Worm (Caenorhabditis elegans) whole organism, early embryonic: Measurements from ENCODE around the gene lgc-21.

Experiments used
- B0310.2 ChIP-seq: sonication (generic microtip); optimal IDR thresholded peaks from 2 replicates; lab custom pipeline; 2016; ENCODE audit warnings: mild to moderate bottlenecking, missing genetic modification characterization, missing compliant biosample characterization
- F13C5.2 ChIP-seq: sonication (generic microtip); optimal IDR thresholded peaks from 2 replicates; lab custom pipeline; 2017; ENCODE audit warnings: mild to moderate bottlenecking, missing genetic modification characterization, inconsistent platforms, missing compliant biosample characterization
- aly-1 ChIP-seq: sonication (generic microtip); optimal IDR thresholded peaks from 2 replicates; lab custom pipeline; 2016; ENCODE audit warnings: missing genetic modification characterization, missing compliant biosample characterization
- ama-1 ChIP-seq: fragments of 150-350 bp; optimal IDR thresholded peaks from 2 replicates; lab custom pipeline; 2014
- ceh-13 ChIP-seq: fragments of 200-800 bp; sonication (Bioruptor generic); optimal IDR thresholded peaks from 2 replicates; lab custom pipeline; 2018; ENCODE audit warnings: mild to moderate bottlenecking, missing genetic modification characterization, missing compliant biosample characterization
- ceh-36 ChIP-seq: sonication (generic microtip); optimal IDR thresholded peaks from 2 replicates; lab custom pipeline; 2016; ENCODE audit warnings: missing genetic modification characterization, inconsistent platforms, missing compliant biosample characterization
- ets-7 ChIP-seq: sonication (generic microtip); optimal IDR thresholded peaks from 2 replicates; lab custom pipeline; 2016; ENCODE audit warnings: missing genotype, missing genetic modification characterization, missing compliant biosample characterization
- flt-1 ChIP-seq: fragments of 200-800 bp; sonication (Bioruptor generic); IDR thresholded peaks from 2 replicates; pipeline ENCODE4 v1.3.6; 2022; ENCODE audit warnings: missing genetic modification characterization, missing compliant biosample characterization
- hmbx-1 ChIP-seq: sonication (generic microtip); optimal IDR thresholded peaks from 2 replicates; lab custom pipeline; 2016; ENCODE audit warnings: mild to moderate bottlenecking, missing genetic modification characterization, missing compliant biosample characterization
- hmg-4 ChIP-seq: fragments of 200-800 bp; sonication (Bioruptor generic); optimal IDR thresholded peaks from 2 replicates; lab custom pipeline; 2018; ENCODE audit warnings: mild to moderate bottlenecking, missing genetic modification characterization, missing compliant biosample characterization
- hnd-1 ChIP-seq: sonication (generic microtip); optimal IDR thresholded peaks from 2 replicates; lab custom pipeline; 2016; ENCODE audit warnings: missing genetic modification characterization, missing compliant biosample characterization
- pes-1 ChIP-seq: fragments of 200-800 bp; sonication (Bioruptor generic); IDR thresholded peaks from 2 replicates; pipeline ENCODE4 v1.3.6; 2022; ENCODE audit warnings: missing genetic modification reagents, missing genetic modification characterization, missing compliant biosample characterization
- scrt-1 ChIP-seq: fragments of 200-800 bp; sonication (Bioruptor generic); IDR thresholded peaks from 2 replicates; pipeline ENCODE4 v1.3.6; 2022; ENCODE audit warnings: missing genetic modification characterization, missing compliant biosample characterization
- sea-1 ChIP-seq: fragments of 200-800 bp; sonication (Bioruptor generic); conservative IDR thresholded peaks from 2 replicates; pipeline ENCODE4 v1.3.6; 2022; ENCODE audit warnings: missing genetic modification characterization, missing compliant biosample characterization
- tbx-11 ChIP-seq: fragments of 200-800 bp; sonication (Bioruptor generic); IDR thresholded peaks from 2 replicates; pipeline ENCODE4 v1.3.6; 2022; ENCODE audit warnings: missing genetic modification characterization, missing compliant biosample characterization
- tbx-37 ChIP-seq: fragments of 200-800 bp; sonication (Bioruptor generic); conservative IDR thresholded peaks from 2 replicates; pipeline ENCODE4 v1.3.6; 2022; ENCODE audit warnings: missing genetic modification reagents, missing genetic modification characterization, missing compliant biosample characterization
- tra-4 ChIP-seq: sonication (generic microtip); optimal IDR thresholded peaks from 2 replicates; lab custom pipeline; 2017; ENCODE audit warnings: missing genetic modification characterization, missing compliant biosample characterization

Gene lgc-21

ce11 chrX:14085208-14085607, 17.4 kb upstream of the lgc-21 start, which contains the start of gene F16B12.1:
F16B12.1 (plus strand) TSS chrX:14085508.
- TF ChIP-seq ceh-13 (GFP tag; lab: Kevin White, UChicago) (no peak), tra-4 (tag; lab: Kevin White, UChicago) (no peak), F13C5.2 (tag; lab: Kevin White, UChicago) (no peak)

- no peak for TF ChIP-seq tra-4 (tag; lab: Kevin White, UChicago)
- no peak for TF ChIP-seq ceh-13 (GFP tag; lab: Kevin White, UChicago)
- no peak for TF ChIP-seq hnd-1 (tag; lab: Kevin White, UChicago)
- no peak for TF ChIP-seq ceh-36
- TF ChIP-seq aly-1 (tag; lab: Kevin White, UChicago) = no peak
Measured at ce11 chrX:14084230-14084629, 16.4 kb upstream of the lgc-21 start, which contains the start of gene C33G3.6. C33G3.6 (minus strand) TSS chrX:14084330.

- no peak for TF ChIP-seq ets-7 (tag; lab: Kevin White, UChicago)
- no peak for TF ChIP-seq hnd-1 (tag; lab: Kevin White, UChicago)
Measured at ce11 chrX:14078574-14078973, 10.8 kb upstream of the lgc-21 start, which contains the start of gene C33G3.5. C33G3.5 (minus strand) TSS chrX:14078674.

- TF ChIP-seq scrt-1 (no peak), aly-1 (tag; lab: Kevin White, UChicago) (no peak), B0310.2 (tag; lab: Kevin White, UChicago) (no peak), hmg-4 (no peak), tra-4 (tag; lab: Kevin White, UChicago) (no peak), ceh-13 (GFP tag; lab: Kevin White, UChicago) (no peak)
Measured at ce11 chrX:14070950-14071349, 3.2 kb upstream of the lgc-21 start, which contains the start of gene C33G3.4. C33G3.4 (plus strand) TSS chrX:14071162.

ce11 chrX:14069528-14069927, 1.7 kb upstream of the lgc-21 start:
- TF ChIP-seq hmbx-1 (tag; lab: Kevin White, UChicago) (no peak), ceh-36 (no peak), tbx-11 (GFP tag; lab: Robert Waterston, UW) (no peak), pes-1 (GFP tag; lab: Robert Waterston, UW) (no peak), ets-7 (tag; lab: Kevin White, UChicago) (no peak), flt-1 (GFP tag; lab: Robert Waterston, UW) (no peak), F13C5.2 (tag; lab: Kevin White, UChicago) (no peak), ceh-13 (GFP tag; lab: Kevin White, UChicago) (no peak), tbx-37 (GFP tag; lab: Robert Waterston, UW) (no peak), hnd-1 (tag; lab: Kevin White, UChicago) (no peak), ama-1 (no peak), hmg-4 (no peak)

- TF ChIP-seq flt-1 (GFP tag; lab: Robert Waterston, UW) = peak; percentile 99
- TF ChIP-seq B0310.2 (tag; lab: Kevin White, UChicago) = peak; percentile 95
- peak; percentile 98 for TF ChIP-seq scrt-1
- peak; percentile 93 for TF ChIP-seq hnd-1 (tag; lab: Kevin White, UChicago)
- peak; percentile 89 for TF ChIP-seq ets-7 (tag; lab: Kevin White, UChicago)
- peak; percentile 92 for TF ChIP-seq tra-4 (tag; lab: Kevin White, UChicago)
- TF ChIP-seq tbx-37 (GFP tag; lab: Robert Waterston, UW) = peak; percentile 94
- TF ChIP-seq aly-1 (tag; lab: Kevin White, UChicago) = peak; percentile 91
- TF ChIP-seq F13C5.2 (tag; lab: Kevin White, UChicago) = peak; percentile 98
- peak; percentile 90 for TF ChIP-seq ceh-13 (GFP tag; lab: Kevin White, UChicago)
- peak; percentile 96 for TF ChIP-seq ceh-36
- TF ChIP-seq hmbx-1 (tag; lab: Kevin White, UChicago) = peak; percentile 91
- TF ChIP-seq pes-1 (GFP tag; lab: Robert Waterston, UW) = peak; percentile 97
- no peak for TF ChIP-seq ama-1
- TF ChIP-seq hmg-4 = peak; percentile 95
- peak; percentile 98 for TF ChIP-seq sea-1 (GFP tag; lab: Robert Waterston, UW)
- TF ChIP-seq tbx-11 (GFP tag; lab: Robert Waterston, UW) = peak; percentile 95
Measured at ce11 chrX:14063830-14064229, 4.0 kb downstream of the lgc-21 start.

ce11 chrX:14062771-14063170, 5.0 kb downstream of the lgc-21 start:
- TF ChIP-seq hnd-1 (tag; lab: Kevin White, UChicago) = no peak
- TF ChIP-seq pes-1 (GFP tag; lab: Robert Waterston, UW) = no peak
- TF ChIP-seq F13C5.2 (tag; lab: Kevin White, UChicago) = no peak
- TF ChIP-seq hmbx-1 (tag; lab: Kevin White, UChicago) = no peak
- TF ChIP-seq tbx-37 (GFP tag; lab: Robert Waterston, UW) = no peak
- no peak for TF ChIP-seq hmg-4
- TF ChIP-seq ama-1 = no peak
- no peak for TF ChIP-seq tbx-11 (GFP tag; lab: Robert Waterston, UW)
- no peak for TF ChIP-seq scrt-1
- TF ChIP-seq ceh-13 (GFP tag; lab: Kevin White, UChicago) = no peak
- no peak for TF ChIP-seq flt-1 (GFP tag; lab: Robert Waterston, UW)
- TF ChIP-seq sea-1 (GFP tag; lab: Robert Waterston, UW) = no peak
- TF ChIP-seq B0310.2 (tag; lab: Kevin White, UChicago) = no peak
- no peak for TF ChIP-seq tra-4 (tag; lab: Kevin White, UChicago)
- no peak for TF ChIP-seq ceh-36
- no peak for TF ChIP-seq aly-1 (tag; lab: Kevin White, UChicago)
- no peak for TF ChIP-seq ets-7 (tag; lab: Kevin White, UChicago)

ce11 chrX:14056527-14056926, 11.3 kb downstream of the lgc-21 start:
- no peak for TF ChIP-seq hnd-1 (tag; lab: Kevin White, UChicago)
- TF ChIP-seq flt-1 (GFP tag; lab: Robert Waterston, UW) = no peak
- TF ChIP-seq sea-1 (GFP tag; lab: Robert Waterston, UW) = no peak
- TF ChIP-seq scrt-1 = no peak
